Fruit fly (Drosophila melanogaster): Measurements from ENCODE around the gene CG11857.
A peak's percentile ranks its signal among the peaks of the same experiment; 100 is the strongest.

DNA sequence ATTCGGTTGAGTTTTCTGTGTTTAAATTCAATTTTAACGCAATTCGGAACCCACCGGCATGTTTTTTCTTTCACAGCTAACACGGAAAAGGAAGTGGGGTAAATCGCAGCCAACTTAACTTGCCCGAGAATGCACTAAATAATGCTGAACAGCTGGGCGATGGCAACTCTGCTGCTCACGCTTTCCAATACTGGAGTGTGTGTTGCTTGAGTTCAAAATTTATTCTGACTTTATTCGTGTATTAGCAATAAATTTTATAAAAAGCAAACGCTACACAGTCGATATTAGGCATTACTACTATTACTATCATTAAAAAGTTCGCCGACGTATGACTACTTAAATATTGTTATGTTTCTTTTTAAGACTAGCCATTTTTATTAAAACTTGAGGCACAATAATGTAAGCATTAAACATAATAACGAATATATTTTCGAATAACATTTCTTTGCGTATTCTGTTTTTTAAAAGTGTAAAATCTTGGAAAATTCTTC lies 11.3 kb upstream of the CG11857 start, which contains the start of the genes RpS27 and Nup37:
- TF ChIP-seq CG13624 (GFP tag; optimal IDR thresholded peaks at IDR 0.05) (peak; percentile 99), pan (optimal IDR thresholded peaks at IDR 0.05) (no peak), pan (GFP tag; optimal IDR thresholded peaks at IDR 0.05 in 1 of 2, IDR thresholded peaks at IDR 0.05 in 1 of 2) (peak in 1 of 2 experiments; percentile 97), D19A (tag; optimal IDR thresholded peaks at IDR 0.05) (peak; percentile 77), gt (GFP tag; IDR thresholded peaks at IDR 0.05) (peak; percentile 96), CG3163 (GFP tag; optimal IDR thresholded peaks at IDR 0.05) (peak; percentile 94), lbe (GFP tag; optimal IDR thresholded peaks at IDR 0.05) (peak; percentile 91), wek (GFP tag; optimal IDR thresholded peaks at IDR 0.05) (peak; percentile 97), Trl (optimal IDR thresholded peaks at IDR 0.05) (no peak), Trl (GFP tag; optimal IDR thresholded peaks at IDR 0.05) (peak; percentile 99), CG10366 (GFP tag; IDR thresholded peaks at IDR 0.05) (peak; percentile 96), sisA (GFP tag; IDR thresholded peaks at IDR 0.05) (peak; percentile 95), CG3726 (GFP tag; IDR thresholded peaks at IDR 0.05) (peak; percentile 95), CG13123 (GFP tag; optimal IDR thresholded peaks at IDR 0.05) (peak; percentile 100)
